Fruit fly (Drosophila melanogaster): Measurements from ENCODE around the gene CG12746.
A peak's percentile ranks its signal among the peaks of the same experiment; 100 is the strongest.

Gene CG12746

DNA sequence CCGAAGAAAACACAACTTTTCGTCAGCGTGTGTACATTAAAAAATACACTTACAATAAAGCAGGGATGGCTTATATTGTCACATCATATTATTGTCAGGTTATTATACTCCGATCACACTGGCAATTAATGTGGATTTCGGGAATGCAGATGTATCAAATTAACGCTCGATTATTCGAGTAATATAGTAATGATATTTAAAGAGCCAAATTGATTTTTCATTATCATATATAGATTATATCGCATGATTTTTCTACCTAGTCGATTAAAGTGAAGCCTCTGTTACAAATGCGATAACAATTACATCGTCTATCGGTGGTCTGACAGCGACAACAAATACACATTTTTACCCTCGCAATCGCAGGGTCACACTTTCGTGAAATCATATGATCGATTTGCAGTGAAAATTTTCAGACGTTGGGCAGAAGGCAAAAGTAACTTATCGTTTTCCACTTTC, 26.8 kb downstream of the CG12746 start, which contains the start of the genes noi and Vha26 (continued):
- TF ChIP-seq Hmr (GFP tag; optimal IDR thresholded peaks at IDR 0.05): no peak
- peak in 2 of 3 experiments; percentile 45 to 100 for TF ChIP-seq lola (GFP tag; optimal IDR thresholded peaks at IDR 0.05)
- TF ChIP-seq pum (GFP tag; optimal IDR thresholded peaks at IDR 0.05): peak; percentile 34
- TF ChIP-seq Fer1 (GFP tag; optimal IDR thresholded peaks at IDR 0.05): peak; percentile 1
- peak; percentile 85 for TF ChIP-seq CG3995 (GFP tag; optimal IDR thresholded peaks at IDR 0.05)
- no peak for TF ChIP-seq Atf-2 (GFP tag; optimal IDR thresholded peaks at IDR 0.05)
- peak; percentile 72 for TF ChIP-seq CG10267 (tag; optimal IDR thresholded peaks at IDR 0.05)
- TF ChIP-seq mirr (GFP tag; optimal IDR thresholded peaks at IDR 0.05): peak; percentile 31
- no peak for TF ChIP-seq CG7745 (tag; optimal IDR thresholded peaks at IDR 0.05)
- TF ChIP-seq cas (GFP tag; IDR thresholded peaks at IDR 0.05): no peak
- TF ChIP-seq Sin3A (optimal IDR thresholded peaks at IDR 0.05): peak; percentile 65
- no peak for TF ChIP-seq eve (GFP tag; optimal IDR thresholded peaks at IDR 0.05)
- TF ChIP-seq CG5180 (GFP tag; optimal IDR thresholded peaks at IDR 0.05): no peak
- 0 out of 3 replicates have a peak, but pooled peaks have one; percentile 19 for TF ChIP-seq Dbx (GFP tag; IDR thresholded peaks at IDR 0.05)
- TF ChIP-seq ase (GFP tag; IDR thresholded peaks at IDR 0.05): 0 out of 3 replicates have a peak, but pooled peaks have one; percentile 8
- no peak; the same call in 2 of the 3 replicates for TF ChIP-seq Opbp (GFP tag; IDR thresholded peaks at IDR 0.05; ENCODE audit: partially characterized antibody)
- TF ChIP-seq Meics (GFP tag; optimal IDR thresholded peaks at IDR 0.05): peak; percentile 2
- peak; percentile 37; the same call in 1 of the 2 replicates for TF ChIP-seq sna (GFP tag; IDR thresholded peaks at IDR 0.05; ENCODE audit: partially characterized antibody)
- TF ChIP-seq CG14860 (GFP tag; IDR thresholded peaks at IDR 0.05; ENCODE audit: partially characterized antibody): peak; percentile 36; the same call in 1 of the 3 replicates
- TF ChIP-seq CTCF (GFP tag; optimal IDR thresholded peaks at IDR 0.05): peak; percentile 7
- peak; percentile 77 for TF ChIP-seq Ets97D (GFP tag; optimal IDR thresholded peaks at IDR 0.05)
- peak; percentile 59 for TF ChIP-seq amos (GFP tag; IDR thresholded peaks at IDR 0.05; ENCODE audit: partially characterized antibody)
- peak; percentile 76 for TF ChIP-seq CG2116 (GFP tag; optimal IDR thresholded peaks at IDR 0.05)
- TF ChIP-seq Mad (GFP tag; optimal IDR thresholded peaks at IDR 0.05): peak; percentile 13
- TF ChIP-seq lmd (GFP tag; IDR thresholded peaks at IDR 0.05): no peak
- peak; percentile 6 for TF ChIP-seq maf-S (GFP tag; optimal IDR thresholded peaks at IDR 0.05)
- TF ChIP-seq CG12155 (GFP tag; optimal IDR thresholded peaks at IDR 0.05): peak; percentile 42
- TF ChIP-seq gsb-n (tag; optimal IDR thresholded peaks at IDR 0.05): no peak
- peak; percentile 45 for TF ChIP-seq YL-1 (GFP tag; optimal IDR thresholded peaks at IDR 0.05)
- TF ChIP-seq CG4424 (GFP tag; optimal IDR thresholded peaks at IDR 0.05): peak; percentile 3
- no peak for TF ChIP-seq CG13894 (tag; optimal IDR thresholded peaks at IDR 0.05)
- TF ChIP-seq Dfd (GFP tag; optimal IDR thresholded peaks at IDR 0.05): peak in 1 of 2 experiments; percentile 90
- TF ChIP-seq CG14965 (GFP tag; optimal IDR thresholded peaks at IDR 0.05; ENCODE audit: borderline replicate concordance): no peak
- TF ChIP-seq nmo (GFP tag; optimal IDR thresholded peaks at IDR 0.05): peak; percentile 87
- TF ChIP-seq MESR4 (GFP tag; optimal IDR thresholded peaks at IDR 0.05): no peak
- peak; percentile 65 for TF ChIP-seq Scr (GFP tag; IDR thresholded peaks at IDR 0.05; ENCODE audit: partially characterized antibody)
- peak; percentile 32 for TF ChIP-seq Dp (GFP tag; optimal IDR thresholded peaks at IDR 0.05)
- TF ChIP-seq en (GFP tag; optimal IDR thresholded peaks at IDR 0.05): no peak
- peak; percentile 58 for TF ChIP-seq CG18476 (GFP tag; optimal IDR thresholded peaks at IDR 0.05)
- TF ChIP-seq CG10209 (GFP tag; optimal IDR thresholded peaks at IDR 0.05): no peak
- TF ChIP-seq CG3847 (GFP tag; IDR thresholded peaks at IDR 0.05): peak; percentile 45; the same call in 1 of the 2 replicates
- peak; percentile 91 for TF ChIP-seq trem (tag; optimal IDR thresholded peaks at IDR 0.05)
- 0 out of 3 replicates have a peak, but pooled peaks have one; percentile 25 for TF ChIP-seq Aef1 (GFP tag; IDR thresholded peaks at IDR 0.05)
- peak; percentile 41 for TF ChIP-seq Max (GFP tag; optimal IDR thresholded peaks at IDR 0.05)
- TF ChIP-seq fd3F (GFP tag; optimal IDR thresholded peaks at IDR 0.05): peak; percentile 20
- no peak for TF ChIP-seq CG3065 (GFP tag; optimal IDR thresholded peaks at IDR 0.05)
- no peak for TF ChIP-seq CG1602 (GFP tag; optimal IDR thresholded peaks at IDR 0.05)
- TF ChIP-seq sim (GFP tag; IDR thresholded peaks at IDR 0.05): no peak
- no peak for TF ChIP-seq CG10321 (GFP tag; IDR thresholded peaks at IDR 0.05)
- TF ChIP-seq CG10959 (GFP tag; IDR thresholded peaks at IDR 0.05): no peak

Data from whole organism, embryonic.